Fruit fly (Drosophila melanogaster) whole organism, prepupa: Measurements from ENCODE around the gene SmydA-8.

Source experiments
- CG10669 ChIP-seq: fragments of 200-800 bp; sonication (Bioruptor generic); optimal IDR thresholded peaks from 3 replicates; lab custom pipeline; 2018; ENCODE audit warnings: missing biosample characterization, mild to moderate bottlenecking, missing genetic modification characterization, moderate library complexity
- CG11294 ChIP-seq: fragments of 200-800 bp; sonication (Bioruptor generic); IDR thresholded peaks from 2 replicates; pipeline ENCODE4 v1.3.6; 2022; ENCODE audit warnings: missing biosample characterization, missing genetic modification characterization
- CG11762 ChIP-seq: fragments of 200-800 bp; sonication (Bioruptor generic); optimal IDR thresholded peaks from 3 replicates; lab custom pipeline; 2016; ENCODE audit warnings: missing biosample characterization, missing genetic modification characterization; ENCODE audit not compliant: insufficient read depth
- CG11902 ChIP-seq: fragments of 200-800 bp; sonication (Bioruptor generic); optimal IDR thresholded peaks from 3 replicates; lab custom pipeline; 2016; ENCODE audit warnings: missing biosample characterization, missing genetic modification characterization
- CG1621 ChIP-seq: fragments of 200-800 bp; sonication (Bioruptor generic); optimal IDR thresholded peaks from 3 replicates; lab custom pipeline; 2018; ENCODE audit warnings: missing biosample characterization, mild to moderate bottlenecking, missing genetic modification characterization
- CG16779 ChIP-seq: fragments of 200-800 bp; sonication (Bioruptor generic); optimal IDR thresholded peaks from 3 replicates; lab custom pipeline; 2017; ENCODE audit warnings: missing biosample characterization, mild to moderate bottlenecking, missing genetic modification characterization
- CG31627 ChIP-seq: fragments of 200-800 bp; sonication (Bioruptor generic); optimal IDR thresholded peaks from 3 replicates; lab custom pipeline; 2016; ENCODE audit warnings: missing biosample characterization, missing genetic modification characterization
- CG32006 ChIP-seq: fragments of 200-800 bp; sonication (Bioruptor generic); optimal IDR thresholded peaks from 3 replicates; lab custom pipeline; 2017; ENCODE audit warnings: missing biosample characterization, mild to moderate bottlenecking, missing genetic modification characterization
- CG4318 ChIP-seq: fragments of 200-800 bp; sonication (Bioruptor generic); optimal IDR thresholded peaks from 3 replicates; lab custom pipeline; 2017; ENCODE audit warnings: missing biosample characterization, mild to moderate bottlenecking, missing genetic modification characterization
- CG6163 ChIP-seq: fragments of 200-800 bp; sonication (Bioruptor generic); IDR thresholded peaks from 3 replicates; pipeline ENCODE4 v1.3.6; 2022; ENCODE audit warnings: missing biosample characterization, missing genetic modification characterization
- CG6792 ChIP-seq: fragments of 200-800 bp; sonication (Bioruptor generic); optimal IDR thresholded peaks from 3 replicates; lab custom pipeline; 2016; ENCODE audit warnings: missing biosample characterization, missing genetic modification characterization
- CG6808 ChIP-seq: fragments of 200-800 bp; sonication (Bioruptor generic); optimal IDR thresholded peaks from 3 replicates; lab custom pipeline; 2017; ENCODE audit warnings: missing biosample characterization, missing genetic modification characterization, mild to moderate bottlenecking, moderate library complexity, missing genetic modification reagents
- CG6854 ChIP-seq: fragments of 200-800 bp; sonication (Bioruptor generic); optimal IDR thresholded peaks from 2 replicates; lab custom pipeline; 2017; ENCODE audit warnings: missing biosample characterization, mild to moderate bottlenecking, missing genetic modification characterization
- CG8119 ChIP-seq: fragments of 200-800 bp; sonication (Bioruptor generic); IDR thresholded peaks from 3 replicates; pipeline ENCODE4 v1.3.6; 2022; ENCODE audit warnings: missing biosample characterization, missing genetic modification characterization
- CG8319 ChIP-seq: fragments of 200-800 bp; sonication (Bioruptor generic); optimal IDR thresholded peaks from 3 replicates; lab custom pipeline; 2016; ENCODE audit warnings: missing biosample characterization, missing genetic modification characterization
- CG8632 ChIP-seq: fragments of 200-800 bp; sonication (Bioruptor generic); optimal IDR thresholded peaks from 3 replicates; lab custom pipeline; 2016; ENCODE audit warnings: missing biosample characterization, missing genetic modification characterization
- CG9139 ChIP-seq: fragments of 200-800 bp; sonication (Bioruptor generic); optimal IDR thresholded peaks from 3 replicates; lab custom pipeline; 2017; ENCODE audit warnings: missing biosample characterization, mild to moderate bottlenecking, missing genetic modification characterization
- Eip78C ChIP-seq: fragments of 200-800 bp; sonication (Bioruptor generic); peaks from one replicate; lab custom pipeline; 2016; ENCODE audit warnings: missing biosample characterization, missing genetic modification characterization
- Eip93F ChIP-seq: fragments of 200-800 bp; sonication (Bioruptor generic); optimal IDR thresholded peaks from 2 replicates; lab custom pipeline; 2016; ENCODE audit warnings: missing biosample characterization, mild to moderate bottlenecking, missing genetic modification characterization
- Ets21C ChIP-seq: fragments of 200-800 bp; sonication (Bioruptor generic); optimal IDR thresholded peaks from 3 replicates; lab custom pipeline; 2016; ENCODE audit warnings: missing biosample characterization, missing genetic modification characterization
- Ets96B ChIP-seq: fragments of 200-800 bp; optimal IDR thresholded peaks from 2 replicates; lab custom pipeline; 2019; ENCODE audit warnings: missing biosample characterization, mild to moderate bottlenecking, missing genetic modification characterization, moderate library complexity
- Hr38 ChIP-seq: sonication (Bioruptor generic); optimal IDR thresholded peaks from 2 replicates; lab custom pipeline; 2016; ENCODE audit warnings: missing biosample characterization, missing genetic modification characterization
- Hr39 ChIP-seq: fragments of 200-800 bp; sonication (Bioruptor generic); optimal IDR thresholded peaks from 2 replicates; lab custom pipeline; 2016; ENCODE audit warnings: missing biosample characterization, missing genetic modification characterization
- Hr4 ChIP-seq: fragments of 200-800 bp; sonication (Bioruptor generic); optimal IDR thresholded peaks from 3 replicates; lab custom pipeline; 2016; ENCODE audit warnings: missing biosample characterization, missing genetic modification characterization
- Lpt ChIP-seq: fragments of 200-800 bp; sonication (Bioruptor generic); optimal IDR thresholded peaks from 3 replicates; lab custom pipeline; 2016; ENCODE audit warnings: missing biosample characterization, missing genetic modification characterization
- Met ChIP-seq: fragments of 200-800 bp; sonication (Bioruptor generic); optimal IDR thresholded peaks from 3 replicates; lab custom pipeline; 2016; ENCODE audit warnings: missing biosample characterization, missing genetic modification characterization
- OdsH ChIP-seq: fragments of 200-800 bp; sonication (Bioruptor generic); optimal IDR thresholded peaks from 3 replicates; lab custom pipeline; 2016; ENCODE audit warnings: missing biosample characterization, missing genetic modification characterization
- Smox ChIP-seq: fragments of 200-800 bp; sonication (Bioruptor generic); optimal IDR thresholded peaks from 3 replicates; lab custom pipeline; 2016; ENCODE audit warnings: missing biosample characterization, missing genetic modification characterization
- Sox102F ChIP-seq: fragments of 200-800 bp; sonication (Bioruptor generic); optimal IDR thresholded peaks from 2 replicates; lab custom pipeline; 2016; ENCODE audit warnings: missing biosample characterization, mild to moderate bottlenecking, missing genetic modification characterization
- Sox14 ChIP-seq: fragments of 200-800 bp; sonication (Bioruptor generic); optimal IDR thresholded peaks from 3 replicates; lab custom pipeline; 2016; ENCODE audit warnings: missing biosample characterization, missing genetic modification characterization
- Sox15 ChIP-seq: fragments of 200-800 bp; sonication (Bioruptor generic); optimal IDR thresholded peaks from 3 replicates; lab custom pipeline; 2016; ENCODE audit warnings: missing biosample characterization, missing genetic modification characterization
- acj6 ChIP-seq: fragments of 200-800 bp; sonication (Bioruptor generic); optimal IDR thresholded peaks from 3 replicates; lab custom pipeline; 2016; ENCODE audit warnings: missing biosample characterization, missing genetic modification characterization
- dac ChIP-seq: fragments of 200-800 bp; sonication (Bioruptor generic); optimal IDR thresholded peaks from 2 replicates; lab custom pipeline; 2017; ENCODE audit warnings: missing biosample characterization, mild to moderate bottlenecking, missing genetic modification characterization
- dsx ChIP-seq: fragments of 200-800 bp; optimal IDR thresholded peaks from 3 replicates; lab custom pipeline; 2019; ENCODE audit warnings: missing biosample characterization, mild to moderate bottlenecking, missing genetic modification characterization, moderate library complexity; ENCODE audit not compliant: poor library complexity, severe bottlenecking
- esn ChIP-seq: fragments of 200-800 bp; sonication (Bioruptor generic); optimal IDR thresholded peaks from 2 replicates; lab custom pipeline; 2016; ENCODE audit warnings: missing biosample characterization, mild to moderate bottlenecking, missing genetic modification characterization, moderate library complexity
- fd59A ChIP-seq: fragments of 200-800 bp; sonication (Bioruptor generic); optimal IDR thresholded peaks from 2 replicates; lab custom pipeline; 2017; ENCODE audit warnings: missing biosample characterization, mild to moderate bottlenecking, missing genetic modification characterization, missing genetic modification reagents
- fd85E ChIP-seq: fragments of 200-800 bp; sonication (Bioruptor generic); optimal IDR thresholded peaks from 3 replicates; lab custom pipeline; 2016; ENCODE audit warnings: missing biosample characterization, missing genetic modification characterization
- fkh ChIP-seq: fragments of 200-800 bp; sonication (Bioruptor generic); optimal IDR thresholded peaks from 3 replicates; lab custom pipeline; 2017; ENCODE audit warnings: missing biosample characterization, mild to moderate bottlenecking, missing genetic modification characterization, moderate library complexity
- lz ChIP-seq: fragments of 200-800 bp; sonication (Bioruptor generic); optimal IDR thresholded peaks from 3 replicates; lab custom pipeline; 2016; ENCODE audit warnings: missing biosample characterization, missing genetic modification characterization
- net ChIP-seq: fragments of 200-800 bp; sonication (Bioruptor generic); optimal IDR thresholded peaks from 3 replicates; lab custom pipeline; 2016; ENCODE audit warnings: missing biosample characterization, missing genetic modification characterization
- salr ChIP-seq, 2 experiments: fragments of 200-800 bp; sonication (Bioruptor generic); optimal IDR thresholded peaks; 3 replicates each; lab custom pipeline; 2016 to 2018; ENCODE audit warnings: missing biosample characterization in 2 of 2, missing genetic modification characterization in 2 of 2, mild to moderate bottlenecking in 1 of 2
- ss ChIP-seq, 2 experiments: fragments of 200-800 bp; sonication (Bioruptor generic); optimal IDR thresholded peaks; 2 replicates in 1 of 2; 3 replicates in 1 of 2; lab custom pipeline; 2017 to 2018; ENCODE audit warnings: mild to moderate bottlenecking in 2 of 2, missing biosample characterization in 2 of 2, missing genetic modification characterization in 2 of 2, moderate library complexity in 1 of 2
- svp ChIP-seq: fragments of 200-800 bp; sonication (Bioruptor generic); peaks from one replicate; lab custom pipeline; 2016; ENCODE audit warnings: missing biosample characterization, missing genetic modification characterization
- topi ChIP-seq: fragments of 200-800 bp; sonication (Bioruptor generic); optimal IDR thresholded peaks from 3 replicates; lab custom pipeline; 2016; ENCODE audit warnings: missing biosample characterization, missing genetic modification characterization
- vri ChIP-seq: fragments of 200-800 bp; sonication (Bioruptor generic); optimal IDR thresholded peaks from 3 replicates; lab custom pipeline; 2016; ENCODE audit warnings: missing biosample characterization, mild to moderate bottlenecking, missing genetic modification characterization

The SmydA-8 gene

dm6 chrX:2196086-2196732 is 17.4 kb downstream of the SmydA-8 start (continued):
- TF ChIP-seq CG4318 (GFP tag; lab: Kevin White, UChicago) (no peak), fkh (GFP tag; lab: Kevin White, UChicago) (no peak), CG1621 (tag; lab: Kevin White, UChicago) (no peak), CG6792 (no peak), CG31627 (GFP tag; lab: Kevin White, UChicago) (peak; percentile 48), Sox102F (GFP tag; lab: Kevin White, UChicago) (peak; percentile 32), acj6 (peak; percentile 40), CG16779 (tag; lab: Kevin White, UChicago) (no peak), CG6808 (peak; percentile 19), Hr39 (GFP tag; lab: Kevin White, UChicago) (peak; percentile 70), CG6854 (GFP tag; lab: Kevin White, UChicago) (no peak), Hr4 (peak; percentile 47), Smox (GFP tag; lab: Kevin White, UChicago) (peak; percentile 51), vri (GFP tag; lab: Kevin White, UChicago) (peak; percentile 90), CG9139 (GFP tag; lab: Kevin White, UChicago) (no peak), dsx (GFP tag; lab: Kevin White, UChicago) (no peak), net (GFP tag; lab: Kevin White, UChicago) (peak; percentile 30), dac (GFP tag; lab: Kevin White, UChicago) (no peak), Lpt (GFP tag; lab: Kevin White, UChicago) (peak; percentile 15), CG8119 (GFP tag; lab: Robert Waterston, UW) (peak; percentile 53; the same call in 2 of the 3 replicates), salr (GFP tag; optimal IDR thresholded peaks at IDR 0.05; lab: Kevin White, UChicago) (no peak), Eip93F (GFP tag; lab: Kevin White, UChicago) (no peak), lz (peak; percentile 47), Eip78C (peak; percentile 77), Sox15 (GFP tag; lab: Kevin White, UChicago) (no peak), CG11902 (no peak), Met (GFP tag; lab: Kevin White, UChicago) (peak; percentile 56), fd85E (GFP tag; lab: Kevin White, UChicago) (no peak), CG11762 (GFP tag; lab: Kevin White, UChicago) (peak; percentile 26), fd59A (GFP tag; lab: Kevin White, UChicago) (no peak), CG8319 (no peak), topi (GFP tag; lab: Kevin White, UChicago) (peak; percentile 45), Hr38 (GFP tag; lab: Kevin White, UChicago) (no peak), CG6163 (GFP tag; lab: Robert Waterston, UW) (peak; percentile 62; the same call in 2 of the 3 replicates), Ets21C (peak; percentile 19)

- no peak for TF ChIP-seq Hr4
- no peak for TF ChIP-seq Lpt (GFP tag; lab: Kevin White, UChicago)
- TF ChIP-seq CG8632 (GFP tag; lab: Kevin White, UChicago) = no peak
- no peak for TF ChIP-seq CG31627 (GFP tag; lab: Kevin White, UChicago)
- TF ChIP-seq CG11762 (GFP tag; lab: Kevin White, UChicago) = no peak
- no peak for TF ChIP-seq Sox14 (GFP tag; lab: Kevin White, UChicago)
- no peak for TF ChIP-seq CG32006 (GFP tag; lab: Kevin White, UChicago)
- TF ChIP-seq ss (GFP tag; optimal IDR thresholded peaks at IDR 0.05; lab: Kevin White, UChicago) = no peak
- no peak for TF ChIP-seq Hr38 (GFP tag; lab: Kevin White, UChicago)
- TF ChIP-seq CG11294 (GFP tag; lab: Robert Waterston, UW) = no peak
- no peak for TF ChIP-seq CG10669 (GFP tag; lab: Kevin White, UChicago)
- no peak for TF ChIP-seq CG6163 (GFP tag; lab: Robert Waterston, UW)
- TF ChIP-seq CG6808 = no peak
- peak; percentile 75 for TF ChIP-seq vri (GFP tag; lab: Kevin White, UChicago)
- peak; percentile 7 for TF ChIP-seq CG6854 (GFP tag; lab: Kevin White, UChicago)
- no peak for TF ChIP-seq OdsH
- TF ChIP-seq CG16779 (tag; lab: Kevin White, UChicago) = peak; percentile 14
- TF ChIP-seq CG8319 = no peak
- TF ChIP-seq svp (GFP tag; lab: Kevin White, UChicago) = peak; percentile 84
- no peak for TF ChIP-seq Ets96B
- no peak for TF ChIP-seq topi (GFP tag; lab: Kevin White, UChicago)
- no peak for TF ChIP-seq dsx (GFP tag; lab: Kevin White, UChicago)
- no peak for TF ChIP-seq esn (GFP tag; lab: Kevin White, UChicago)
- no peak for TF ChIP-seq Sox102F (GFP tag; lab: Kevin White, UChicago)
- no peak for TF ChIP-seq salr (GFP tag; optimal IDR thresholded peaks at IDR 0.05; lab: Kevin White, UChicago)
These were observed 19.2 kb downstream of the SmydA-8 start for dm6 chrX:2194208-2195094.
